Fruit fly (Drosophila melanogaster): ENCODE measurements around the gene ogre.

ogre gene

DNA sequence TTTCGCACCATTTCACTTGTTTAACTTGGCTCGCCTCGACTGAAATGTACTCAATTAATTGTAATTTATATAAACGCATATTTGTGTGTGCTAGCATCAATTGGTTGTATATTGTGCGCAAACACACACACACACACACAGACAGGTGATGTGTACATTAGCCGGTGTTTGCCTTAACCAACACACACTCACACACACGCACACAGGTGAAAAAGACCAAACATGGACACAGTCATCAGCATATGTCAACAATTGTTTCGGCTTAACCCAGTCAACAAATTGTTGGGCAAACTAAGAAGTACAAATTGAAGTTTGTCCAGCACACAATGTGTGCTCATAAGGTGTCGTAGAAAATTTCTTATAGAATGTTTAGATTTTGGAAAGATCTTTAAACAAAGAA is 53.7 kb downstream of the ogre start:
- no peak for TF ChIP-seq ey (GFP tag; optimal IDR thresholded peaks at IDR 0.05)
- no peak for TF ChIP-seq Hnf4 (GFP tag; optimal IDR thresholded peaks at IDR 0.05)
- no peak for TF ChIP-seq CrebA (GFP tag; optimal IDR thresholded peaks at IDR 0.05; ENCODE audit: borderline replicate concordance)
- no peak for TF ChIP-seq usp (GFP tag; optimal IDR thresholded peaks at IDR 0.05)
- no peak for TF ChIP-seq CG9705 (GFP tag; optimal IDR thresholded peaks at IDR 0.05)
- TF ChIP-seq lola (GFP tag; optimal IDR thresholded peaks at IDR 0.05): no peak
- no peak for TF ChIP-seq sage (GFP tag; optimal IDR thresholded peaks at IDR 0.05)
- no peak for TF ChIP-seq Abd-B (GFP tag; optimal IDR thresholded peaks at IDR 0.05)
- no peak for TF ChIP-seq Vsx2 (GFP tag; optimal IDR thresholded peaks at IDR 0.05; ENCODE audit: partially characterized antibody)
- TF ChIP-seq Myc (optimal IDR thresholded peaks at IDR 0.05): no peak
- no peak for TF ChIP-seq Hr78 (GFP tag; optimal IDR thresholded peaks at IDR 0.05)
- no peak for TF ChIP-seq Hr83 (GFP tag; optimal IDR thresholded peaks at IDR 0.05; ENCODE audit: poor library complexity, severe bottlenecking)
- TF ChIP-seq jim (GFP tag; optimal IDR thresholded peaks at IDR 0.05): no peak
- TF ChIP-seq pan (optimal IDR thresholded peaks at IDR 0.05): no peak

DNA sequence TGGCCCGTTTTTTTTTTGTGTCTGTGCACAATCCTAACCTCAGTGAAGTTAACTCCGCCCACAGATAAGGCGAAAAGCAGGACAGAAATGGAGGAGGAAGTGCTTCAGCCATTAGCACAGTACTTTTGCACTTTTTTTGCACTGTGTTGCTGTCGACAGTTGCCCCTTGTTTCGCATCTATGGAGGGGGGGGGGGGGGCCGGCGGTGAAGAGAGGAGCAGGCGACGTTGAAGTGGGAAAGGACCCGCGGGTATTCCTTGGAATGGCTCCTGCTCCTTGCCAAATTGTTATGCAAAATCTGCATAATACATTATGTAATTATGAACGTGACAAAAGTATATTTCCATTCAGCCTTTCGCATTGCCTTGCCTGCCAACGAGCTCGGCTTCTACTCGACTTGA is 54.2 kb downstream of the ogre start:
- TF ChIP-seq Dfd (GFP tag; optimal IDR thresholded peaks at IDR 0.05): peak; percentile 89
- TF ChIP-seq br (GFP tag; optimal IDR thresholded peaks at IDR 0.05): no peak

DNA sequence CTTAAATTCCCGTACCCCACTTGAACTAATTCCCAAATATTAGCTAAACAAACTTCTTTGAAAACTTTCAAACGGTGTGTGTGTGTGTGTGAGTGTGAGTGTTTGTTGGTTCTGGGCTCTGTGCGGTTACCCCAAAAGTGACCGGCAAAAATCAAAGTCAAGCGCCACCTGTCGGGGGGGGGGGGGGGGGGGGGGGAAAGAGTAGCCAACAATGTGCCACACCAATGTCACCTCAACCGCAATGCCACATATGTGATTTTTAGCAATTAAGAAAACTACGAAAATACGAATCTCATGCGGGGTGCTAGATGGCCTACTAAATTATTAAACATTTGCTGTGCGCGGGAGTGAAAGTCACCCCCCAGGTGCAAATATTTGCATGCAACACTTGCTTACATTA is 57.4 kb downstream of the ogre start:
- TF ChIP-seq usp (GFP tag; optimal IDR thresholded peaks at IDR 0.05) (no peak), Dfd (GFP tag; optimal IDR thresholded peaks at IDR 0.05) (peak; percentile 90)

DNA sequence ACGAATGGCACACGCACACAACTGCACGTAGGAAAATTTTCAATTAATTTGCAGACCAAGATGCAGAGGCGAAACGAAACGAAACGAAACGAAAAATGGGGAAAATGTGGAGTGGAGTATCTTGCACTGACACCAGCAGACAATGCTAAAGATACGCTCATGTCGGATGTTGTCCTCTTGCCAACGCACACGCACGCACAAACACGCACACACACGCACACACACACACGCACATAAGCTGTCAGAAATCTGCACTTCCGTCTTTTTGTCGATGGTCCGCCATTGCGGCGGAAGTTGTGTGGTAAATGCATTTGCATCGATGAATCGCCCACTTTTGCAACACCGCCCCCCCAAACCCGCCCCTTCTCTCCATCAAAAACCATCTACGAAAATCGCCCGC is 62.0 kb downstream of the ogre start:
- TF ChIP-seq Dfd (GFP tag; optimal IDR thresholded peaks at IDR 0.05) (peak; percentile 65), Mio (GFP tag; optimal IDR thresholded peaks at IDR 0.05) (no peak), usp (GFP tag; optimal IDR thresholded peaks at IDR 0.05) (no peak), Jra (GFP tag; optimal IDR thresholded peaks at IDR 0.05) (no peak), brk (GFP tag; optimal IDR thresholded peaks at IDR 0.05) (no peak), CG9705 (GFP tag; optimal IDR thresholded peaks at IDR 0.05) (no peak)
